Worm (Caenorhabditis elegans) whole organism, midembryonic: ENCODE results near the gene F10E9.5.

Source experiments
- cog-1 ChIP-seq: sonication (generic microtip); optimal IDR thresholded peaks from 2 replicates; lab custom pipeline; 2016; ENCODE audit warnings: missing genetic modification characterization, missing compliant biosample characterization
- flt-1 ChIP-seq: fragments of 200-800 bp; sonication (Bioruptor generic); IDR thresholded peaks from 2 replicates; pipeline ENCODE4 v1.3.6; 2022; ENCODE audit warnings: missing genetic modification characterization, missing compliant biosample characterization
- klf-2 ChIP-seq: fragments of 200-800 bp; sonication (Bioruptor generic); conservative IDR thresholded peaks from 2 replicates; pipeline ENCODE4 v1.3.6; 2022; ENCODE audit warnings: missing genetic modification reagents, missing genetic modification characterization, missing compliant biosample characterization
- med-1 ChIP-seq: sonication (generic microtip); optimal IDR thresholded peaks from 2 replicates; lab custom pipeline; 2017; ENCODE audit warnings: missing genetic modification characterization, mild to moderate bottlenecking, missing compliant biosample characterization, antibody characterized with exemption, missing genetic modification reagents; ENCODE audit not compliant: insufficient read depth
- ztf-23 ChIP-seq: fragments of 200-800 bp; sonication (Bioruptor generic); IDR thresholded peaks from 2 replicates; pipeline ENCODE4 v1.3.6; 2022; ENCODE audit warnings: missing genetic modification reagents, missing genetic modification characterization, missing compliant biosample characterization
- ztf-29 ChIP-seq: fragments of 200-800 bp; sonication (Bioruptor generic); IDR thresholded peaks from 2 replicates; pipeline ENCODE4 v1.3.6; 2022; ENCODE audit warnings: missing genetic modification reagents, missing genetic modification characterization, missing compliant biosample characterization

ce11 chrIII:8293260-8293659 is 14.1 kb upstream of the F10E9.5 start:
- no peak for TF ChIP-seq med-1 (GFP tag; lab: Kevin White, UChicago)
- TF ChIP-seq ztf-29 (GFP tag; lab: Robert Waterston, UW), result no peak
- TF ChIP-seq flt-1 (GFP tag; lab: Robert Waterston, UW), result no peak
- no peak for TF ChIP-seq cog-1 (tag; lab: Kevin White, UChicago)
- TF ChIP-seq ztf-23 (GFP tag; lab: Robert Waterston, UW), result no peak
- no peak for TF ChIP-seq klf-2 (GFP tag; lab: Robert Waterston, UW)
